Worm (Caenorhabditis elegans) whole organism, mixed stage, embryonic: Measurements from ENCODE around the gene enu-3.5.

Source experiments
- M03D4.4 ChIP-seq: sonication (generic microtip); optimal IDR thresholded peaks from 2 replicates; lab custom pipeline; 2017; ENCODE audit warnings: mild to moderate bottlenecking, missing genetic modification characterization, missing compliant biosample characterization
- bed-3 ChIP-seq: fragments of 200-800 bp; sonication (Bioruptor generic); optimal IDR thresholded peaks from 3 replicates; lab custom pipeline; 2018; ENCODE audit warnings: mild to moderate bottlenecking, missing genetic modification characterization, moderate library complexity, missing compliant biosample characterization
- ces-1 ChIP-seq: fragments of 150-350 bp; optimal IDR thresholded peaks from 2 replicates; lab custom pipeline; 2014; ENCODE audit warnings: missing biosample characterization, missing genetic modification reagents, missing genetic modification characterization
- cnd-1 ChIP-seq: fragments of 200-800 bp; sonication (Bioruptor generic); optimal IDR thresholded peaks from 2 replicates; lab custom pipeline; 2018; ENCODE audit warnings: mild to moderate bottlenecking, missing genetic modification characterization, missing compliant biosample characterization
- drap-1 ChIP-seq: fragments of 200-800 bp; sonication (Bioruptor generic); optimal IDR thresholded peaks from 3 replicates; lab custom pipeline; 2018; ENCODE audit warnings: mild to moderate bottlenecking, missing genetic modification characterization, missing compliant biosample characterization
- elt-3 ChIP-seq: fragments of 150-350 bp; optimal IDR thresholded peaks from 2 replicates; lab custom pipeline; 2014; ENCODE audit warnings: missing biosample characterization, missing genetic modification characterization
- flh-1 ChIP-seq: fragments of 200-800 bp; sonication (Bioruptor generic); optimal IDR thresholded peaks from 2 replicates; lab custom pipeline; 2018; ENCODE audit warnings: mild to moderate bottlenecking, missing genetic modification characterization, moderate library complexity, missing compliant biosample characterization
- hlh-1 ChIP-seq: fragments of 150-350 bp; optimal IDR thresholded peaks from 2 replicates; lab custom pipeline; 2014; ENCODE audit warnings: missing biosample characterization, missing genetic modification reagents, missing genetic modification characterization
- lin-32 ChIP-seq: fragments of 200-800 bp; sonication (Bioruptor generic); optimal IDR thresholded peaks from 2 replicates; lab custom pipeline; 2018; ENCODE audit warnings: mild to moderate bottlenecking, missing genetic modification characterization, missing compliant biosample characterization
- mab-5 ChIP-seq: fragments of 150-350 bp; optimal IDR thresholded peaks from 2 replicates; lab custom pipeline; 2014; ENCODE audit warnings: missing biosample characterization, missing genetic modification characterization
- mep-1 ChIP-seq: fragments of 150-350 bp; optimal IDR thresholded peaks from 2 replicates; lab custom pipeline; 2017; ENCODE audit warnings: missing biosample characterization, missing genetic modification reagents, missing genetic modification characterization, inconsistent platforms
- mls-2 ChIP-seq: sonication (generic microtip); optimal IDR thresholded peaks from 2 replicates; lab custom pipeline; 2016; ENCODE audit warnings: mild to moderate bottlenecking, missing genetic modification characterization, moderate library complexity, missing compliant biosample characterization
- nhr-12 ChIP-seq: fragments of 150-350 bp; optimal IDR thresholded peaks from 2 replicates; lab custom pipeline; 2014; ENCODE audit warnings: missing biosample characterization, missing genetic modification characterization
- nhr-2 ChIP-seq: fragments of 150-350 bp; optimal IDR thresholded peaks from 2 replicates; lab custom pipeline; 2014; ENCODE audit warnings: missing biosample characterization, missing genetic modification characterization
- nhr-28 ChIP-seq: fragments of 150-350 bp; optimal IDR thresholded peaks from 2 replicates; lab custom pipeline; 2014; ENCODE audit warnings: missing biosample characterization, missing genetic modification characterization
- nhr-76 ChIP-seq: sonication (generic microtip); optimal IDR thresholded peaks from 2 replicates; lab custom pipeline; 2017; ENCODE audit warnings: missing biosample characterization, missing genetic modification characterization
- pha-4 ChIP-seq: fragments of 150-350 bp; optimal IDR thresholded peaks from 2 replicates; lab custom pipeline; 2018; ENCODE audit warnings: missing biosample characterization, missing genetic modification reagents, missing genetic modification characterization
- sem-2 ChIP-seq: fragments of 200-800 bp; sonication (Bioruptor generic); optimal IDR thresholded peaks from 2 replicates; lab custom pipeline; 2018; ENCODE audit warnings: mild to moderate bottlenecking, missing genetic modification characterization, missing compliant biosample characterization
- snpc-4 ChIP-seq: fragments of 150-350 bp; optimal IDR thresholded peaks from 2 replicates; lab custom pipeline; 2014; ENCODE audit warnings: missing biosample characterization, missing genetic modification characterization
- sptf-1 ChIP-seq: sonication (generic microtip); optimal IDR thresholded peaks from 2 replicates; lab custom pipeline; 2017; ENCODE audit warnings: mild to moderate bottlenecking, missing genetic modification characterization, moderate library complexity, missing compliant biosample characterization
- tbx-8 ChIP-seq: fragments of 200-800 bp; sonication (Bioruptor generic); optimal IDR thresholded peaks from 2 replicates; lab custom pipeline; 2018; ENCODE audit warnings: mild to moderate bottlenecking, missing genetic modification characterization, moderate library complexity, missing compliant biosample characterization
- unc-120 ChIP-seq: sonication (generic microtip); optimal IDR thresholded peaks from 2 replicates; lab custom pipeline; 2017; ENCODE audit warnings: missing genetic modification characterization, missing compliant biosample characterization; ENCODE audit not compliant: poor library complexity, severe bottlenecking
- unc-39 ChIP-seq: fragments of 150-350 bp; optimal IDR thresholded peaks from 2 replicates; lab custom pipeline; 2014; ENCODE audit warnings: missing biosample characterization, missing genetic modification characterization
- unc-62 ChIP-seq: fragments of 150-350 bp; optimal IDR thresholded peaks from 2 replicates; lab custom pipeline; 2014; ENCODE audit warnings: missing biosample characterization, missing genetic modification reagents, missing genetic modification characterization
- zip-8 ChIP-seq: fragments of 150-350 bp; optimal IDR thresholded peaks from 2 replicates; lab custom pipeline; 2014; ENCODE audit warnings: missing biosample characterization, missing genetic modification characterization
- ztf-11 ChIP-seq: fragments of 150-350 bp; optimal IDR thresholded peaks from 2 replicates; lab custom pipeline; 2014; ENCODE audit warnings: missing biosample characterization, missing genetic modification characterization

Gene enu-3.5

DNA sequence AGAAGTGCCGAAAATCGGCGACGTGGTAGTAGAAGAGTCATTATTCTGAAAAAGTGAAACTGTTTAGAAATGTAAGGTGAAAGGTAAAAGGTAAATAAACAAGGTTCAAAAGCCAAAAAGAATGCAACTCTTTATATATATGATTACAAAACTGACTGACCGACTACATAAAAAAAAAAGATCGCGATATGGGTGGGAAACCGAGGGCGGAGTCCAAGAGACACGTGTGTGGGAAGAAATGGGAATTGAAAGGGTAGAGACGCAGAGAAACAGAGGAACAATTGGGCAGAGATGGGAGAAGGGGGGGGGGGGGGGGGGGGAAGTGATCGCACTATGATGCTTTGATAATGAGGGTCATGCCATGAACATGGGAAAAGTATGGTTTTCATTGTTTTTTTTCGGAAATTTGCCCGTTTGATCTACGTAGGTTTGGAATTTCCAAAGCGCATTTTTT is 39.1 kb upstream of the enu-3.5 start, which contains the start of gene Y37D8A.4:
Y37D8A.4 (minus strand) TSS at position 51 of the 454 bp plus-strand sequence.
- TF ChIP-seq hlh-1 (tag; lab: Kevin White, UChicago) (no peak), pha-4 (tag; lab: Kevin White, UChicago) (no peak), nhr-28 (no peak), unc-62 (GFP tag; lab: Kevin White, UChicago) (no peak), unc-120 (no peak)

DNA sequence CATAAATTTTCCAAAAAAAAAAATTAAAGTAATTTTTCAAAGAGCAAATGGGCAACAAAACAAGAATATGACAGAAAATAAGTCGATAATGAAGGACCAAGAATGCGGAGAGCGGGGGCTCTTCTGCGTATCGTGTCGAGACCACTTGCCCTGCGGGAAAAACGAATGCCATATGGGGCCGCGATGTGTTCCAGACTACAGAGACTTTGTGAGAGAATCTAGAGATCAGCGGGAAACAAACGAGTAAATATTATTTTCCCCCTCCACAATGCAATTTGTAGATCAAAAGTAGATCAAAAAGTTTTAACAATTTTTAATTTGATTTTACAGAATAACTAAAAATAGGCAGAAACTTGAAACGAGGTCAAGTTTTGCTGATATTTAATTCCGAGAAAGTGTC is 37.8 kb upstream of the enu-3.5 start:
- no peak for TF ChIP-seq zip-8 (tag; lab: Kevin White, UChicago)
- no peak for TF ChIP-seq bed-3 (GFP tag; lab: Kevin White, UChicago)
- no peak for TF ChIP-seq unc-62 (GFP tag; lab: Kevin White, UChicago)
- TF ChIP-seq hlh-1 (tag; lab: Kevin White, UChicago): no peak
- TF ChIP-seq ztf-11 (tag; lab: Kevin White, UChicago): no peak
- no peak for TF ChIP-seq flh-1 (GFP tag; lab: Kevin White, UChicago)
- no peak for TF ChIP-seq mab-5 (tag; lab: Kevin White, UChicago)
- TF ChIP-seq nhr-28: no peak
- no peak for TF ChIP-seq pha-4 (tag; lab: Kevin White, UChicago)

DNA sequence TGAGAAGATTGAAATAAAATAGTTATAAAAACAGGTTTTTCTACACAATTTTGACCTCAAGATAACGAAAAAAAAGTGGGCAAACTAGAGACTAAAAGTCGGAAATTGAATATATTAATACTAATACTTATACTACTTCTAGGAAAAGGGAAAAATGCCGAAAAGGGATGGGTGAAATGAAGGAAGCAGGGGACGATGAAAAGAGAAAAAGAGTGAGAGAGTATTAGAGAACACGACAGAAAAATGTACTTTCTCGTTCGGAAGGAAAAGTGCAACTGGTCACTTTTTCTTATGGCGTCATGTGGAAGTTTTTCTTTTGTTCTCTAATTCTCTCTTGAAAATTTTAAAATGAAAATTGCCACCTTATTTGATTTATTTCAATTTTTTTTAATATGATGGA is 36.7 kb upstream of the enu-3.5 start:
- peak; percentile 69 for TF ChIP-seq ces-1 (GFP tag; lab: Kevin White, UChicago)
- TF ChIP-seq M03D4.4 (tag; lab: Kevin White, UChicago): no peak

DNA sequence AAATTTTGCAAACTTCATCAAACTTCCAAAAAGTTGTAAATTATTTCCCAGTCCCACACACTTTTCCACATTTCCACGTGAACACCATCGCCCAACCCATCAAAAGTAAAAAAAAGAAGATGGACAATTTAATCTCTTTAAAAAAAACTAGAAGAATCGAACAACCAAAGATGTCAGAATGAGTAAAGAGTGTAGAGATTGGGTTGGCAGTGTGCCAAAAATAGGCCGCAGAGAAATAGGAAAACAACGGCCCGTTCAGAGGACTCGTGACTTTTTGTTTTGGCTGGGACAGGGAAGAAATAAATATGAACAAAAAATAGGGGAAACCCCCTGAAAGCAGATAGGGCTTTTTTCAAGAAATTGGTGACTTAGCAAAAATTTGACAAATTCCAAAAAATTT is 35.1 kb upstream of the enu-3.5 start:
- TF ChIP-seq snpc-4 (tag; lab: Kevin White, UChicago): no peak
- no peak for TF ChIP-seq unc-39 (tag; lab: Kevin White, UChicago)
- TF ChIP-seq, all 35 proteins: peak for 0

DNA sequence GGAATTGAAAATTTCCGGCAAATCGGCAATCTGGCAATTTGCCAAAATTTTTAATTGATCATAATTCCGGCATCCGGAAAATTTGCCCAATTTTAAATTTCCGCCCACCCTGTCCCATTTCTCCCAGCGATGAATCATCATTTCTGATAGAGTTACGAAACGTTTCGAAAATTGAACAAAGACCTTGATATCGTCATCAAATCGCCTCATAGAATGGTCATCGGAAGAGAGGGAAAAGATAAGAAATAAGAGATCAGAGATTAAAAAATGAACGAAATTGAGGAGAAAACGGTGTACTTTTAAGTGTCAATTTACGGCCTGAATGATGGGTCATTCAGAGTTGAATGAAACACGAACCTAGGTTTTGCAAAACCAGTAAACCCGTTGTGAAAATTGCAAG is 30.4 kb upstream of the enu-3.5 start:
- TF ChIP-seq mab-5 (tag; lab: Kevin White, UChicago) (no peak), elt-3 (tag; lab: Kevin White, UChicago) (peak; percentile 53)
- TF ChIP-seq, all 35 proteins: peak for 1

DNA sequence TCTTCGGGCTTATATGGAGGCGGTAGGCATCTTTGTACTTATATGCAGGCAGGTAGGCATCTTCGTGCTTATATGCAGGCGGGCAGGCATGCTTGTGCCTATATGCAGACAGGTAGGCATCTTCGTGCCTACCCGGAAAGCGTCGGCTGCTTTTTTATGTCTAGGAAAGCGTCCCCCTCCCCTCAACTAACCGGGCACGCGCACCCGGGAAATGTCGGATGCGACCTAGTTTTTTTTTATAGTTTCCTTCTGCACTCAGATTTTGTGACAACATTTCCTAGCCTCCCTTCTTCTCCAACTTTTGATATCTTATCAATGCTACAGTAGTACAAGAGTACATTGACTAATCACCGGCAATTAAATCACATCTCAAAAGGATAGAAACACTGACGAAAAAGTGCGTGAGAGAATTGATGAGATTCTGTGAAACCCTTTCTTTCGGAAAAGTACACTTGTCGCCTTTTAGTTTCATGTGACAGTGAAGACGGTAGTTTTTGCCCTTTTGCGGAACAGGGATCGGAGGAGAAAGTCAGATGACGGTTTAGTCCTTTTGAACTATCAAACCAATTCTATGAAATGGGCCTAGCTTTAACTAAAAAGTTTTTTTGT is 28.9 kb upstream of the enu-3.5 start:
- TF ChIP-seq mep-1 (no peak), drap-1 (no peak), zip-8 (tag; lab: Kevin White, UChicago) (no peak), unc-62 (GFP tag; lab: Kevin White, UChicago) (no peak), sem-2 (GFP tag; lab: Kevin White, UChicago) (no peak), ces-1 (GFP tag; lab: Kevin White, UChicago) (no peak), mls-2 (tag; lab: Kevin White, UChicago) (no peak), tbx-8 (GFP tag; lab: Kevin White, UChicago) (no peak), nhr-12 (tag; lab: Kevin White, UChicago) (no peak), hlh-1 (tag; lab: Kevin White, UChicago) (no peak), nhr-76 (tag; lab: Kevin White, UChicago) (no peak), mab-5 (tag; lab: Kevin White, UChicago) (no peak), nhr-2 (tag; lab: Kevin White, UChicago) (no peak), cnd-1 (tag; lab: Kevin White, UChicago) (no peak), flh-1 (GFP tag; lab: Kevin White, UChicago) (no peak)

DNA sequence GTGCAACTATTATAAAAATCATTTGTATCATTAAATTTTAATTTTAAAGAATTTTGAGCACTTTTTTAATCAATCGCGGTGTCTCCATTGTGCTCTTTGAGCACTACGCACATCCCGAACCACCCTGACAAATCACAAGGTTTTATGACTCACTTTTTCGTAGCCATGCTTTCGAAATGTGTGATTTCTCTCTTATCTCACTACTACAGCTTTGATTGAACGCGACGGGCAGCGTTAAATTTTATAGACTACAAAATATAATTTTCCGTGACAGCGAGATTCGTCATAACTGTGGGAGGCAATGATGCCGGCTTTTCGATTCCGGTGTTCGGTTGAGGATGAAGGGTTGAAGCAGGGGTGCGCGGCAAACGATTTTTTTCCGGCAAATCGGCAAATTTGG is 28.3 kb upstream of the enu-3.5 start:
- no peak for TF ChIP-seq drap-1
- TF ChIP-seq lin-32: no peak
- no peak for TF ChIP-seq zip-8 (tag; lab: Kevin White, UChicago)
- no peak for TF ChIP-seq ztf-11 (tag; lab: Kevin White, UChicago)
- TF ChIP-seq tbx-8 (GFP tag; lab: Kevin White, UChicago): no peak
- TF ChIP-seq sptf-1 (tag; lab: Kevin White, UChicago): no peak
